Worm (Caenorhabditis elegans) whole organism, L4/young adult: ENCODE results near the gene F17H10.4.

Experiments
- W03F9.2 ChIP-seq: fragments of 150-350 bp; optimal IDR thresholded peaks from 2 replicates; lab custom pipeline; 2014; ENCODE audit warnings: missing biosample characterization, missing genetic modification characterization
- him-1 ChIP-seq: sonication (generic microtip); optimal IDR thresholded peaks from 2 replicates; lab custom pipeline; 2016; ENCODE audit warnings: missing genotype, missing genetic modification reagents, missing genetic modification characterization, missing compliant biosample characterization

ce11 chrX:13161778-13162177 lies 35.5 kb upstream of the F17H10.4 start:
- TF ChIP-seq him-1 (tag; lab: Kevin White, UChicago) (no peak), W03F9.2 (tag; lab: Kevin White, UChicago) (no peak)
